Worm (Caenorhabditis elegans): ENCODE measurements around the gene lgc-23.

- no peak for TF ChIP-seq nhr-237 (tag; optimal IDR thresholded peaks at IDR 0.05)
- no peak for TF ChIP-seq ztf-11 (tag; optimal IDR thresholded peaks at IDR 0.05)
- no peak for TF ChIP-seq nhr-85 (tag)
These were observed 43.6 kb upstream of the lgc-23 start for ce11 chrX:12021446-12021845.

Measured in whole organism, L1 larva.